Fruit fly (Drosophila melanogaster) Kc167 (cell line): Measurements from ENCODE around the gene CG7332.

Experiments used
- h ChIP-seq: fragments of >200 bp; optimal IDR thresholded peaks from 3 replicates; lab custom pipeline; 2018; ENCODE audit warnings: missing external identifiers
- psq ChIP-seq: fragments of >200 bp; optimal IDR thresholded peaks from 2 replicates; lab custom pipeline; 2017; ENCODE audit warnings: missing external identifiers

DNA sequence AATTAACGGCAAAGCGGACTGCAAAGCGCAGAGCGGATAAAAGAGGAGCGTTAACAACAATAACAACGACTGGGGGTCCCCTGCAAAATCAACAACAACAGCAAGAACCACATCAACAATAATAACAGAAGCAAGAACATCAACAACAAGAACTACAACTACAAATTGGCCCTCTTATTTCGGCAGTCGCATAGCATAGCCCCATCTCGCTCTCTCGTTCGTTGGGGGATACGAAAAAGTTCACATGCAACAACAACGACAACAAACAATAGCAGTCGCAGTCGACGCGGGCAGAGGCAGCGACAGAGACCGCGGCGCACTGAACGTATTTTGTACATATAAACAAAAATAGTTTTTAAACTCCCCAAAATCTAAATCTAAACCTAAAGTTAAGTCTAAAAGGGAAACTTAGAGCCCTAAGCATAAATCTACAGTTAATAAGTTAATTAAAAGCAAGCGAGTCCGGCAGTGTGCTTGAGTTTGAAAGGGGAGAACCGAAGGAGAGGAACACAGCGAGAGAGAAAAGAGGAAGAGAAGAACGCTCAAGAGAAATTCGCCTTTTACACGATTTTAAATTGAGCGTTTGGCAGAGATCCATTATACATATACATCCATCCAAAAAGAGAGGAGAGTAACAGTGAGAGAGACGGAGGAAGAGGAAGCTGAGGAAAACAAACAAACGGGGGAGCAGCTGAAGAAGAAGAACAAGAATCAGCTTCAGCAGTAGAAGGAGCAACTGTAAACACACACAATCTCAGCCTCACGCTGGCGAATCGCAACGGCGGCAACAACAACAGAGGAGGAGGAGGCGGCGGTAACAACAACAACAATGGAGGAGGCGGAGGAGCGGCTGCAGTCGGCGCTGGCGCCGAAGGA lies 19.6 kb upstream of the CG7332 start:
- TF ChIP-seq h (lab: Kevin White, UChicago), result no peak
- TF ChIP-seq psq (lab: Kevin White, UChicago), result no peak
